Fruit fly (Drosophila melanogaster) whole organism, embryonic: ENCODE measurements around the gene Exo70.

Experiments used
- Adf1 ChIP-seq: fragments of 200-800 bp; sonication (Bioruptor generic); IDR thresholded peaks from 2 replicates; pipeline ENCODE4 v1.3.6; 2022; ENCODE audit warnings: missing biosample characterization, missing genetic modification characterization
- Aef1 ChIP-seq: fragments of 200-800 bp; sonication (Bioruptor generic); IDR thresholded peaks from 3 replicates; pipeline ENCODE4 v1.3.6; 2022; ENCODE audit warnings: missing biosample characterization, missing genetic modification characterization
- CG10209 ChIP-seq: fragments of 200-800 bp; sonication (Bioruptor generic); optimal IDR thresholded peaks from 3 replicates; lab custom pipeline; 2017; ENCODE audit warnings: missing biosample characterization, mild to moderate bottlenecking, missing genetic modification characterization, missing genetic modification reagents
- CG10267 ChIP-seq: fragments of 200-800 bp; sonication (Bioruptor generic); optimal IDR thresholded peaks from 2 replicates; lab custom pipeline; 2018; ENCODE audit warnings: missing biosample characterization, mild to moderate bottlenecking, missing genetic modification characterization, moderate library complexity
- CG10654 ChIP-seq: fragments of 200-800 bp; sonication (Bioruptor generic); optimal IDR thresholded peaks from 2 replicates; lab custom pipeline; 2016; ENCODE audit warnings: missing biosample characterization, missing genetic modification characterization
- CG11456 ChIP-seq: fragments of 200-800 bp; sonication (Bioruptor generic); IDR thresholded peaks from 3 replicates; pipeline ENCODE4 v1.3.6; 2022; ENCODE audit warnings: missing biosample characterization, missing genetic modification characterization
- CG12071 ChIP-seq: fragments of 200-800 bp; sonication (Bioruptor generic); optimal IDR thresholded peaks from 3 replicates; lab custom pipeline; 2018; ENCODE audit warnings: missing biosample characterization, mild to moderate bottlenecking, missing genetic modification characterization
- CG12155 ChIP-seq: fragments of 200-800 bp; sonication (Bioruptor generic); optimal IDR thresholded peaks from 3 replicates; lab custom pipeline; 2016; ENCODE audit warnings: missing biosample characterization, missing genetic modification characterization
- CG15073 ChIP-seq: fragments of 200-800 bp; sonication (Bioruptor generic); optimal IDR thresholded peaks from 2 replicates; lab custom pipeline; 2016; ENCODE audit warnings: missing biosample characterization, missing genetic modification characterization
- CG17359 ChIP-seq: fragments of 200-800 bp; sonication (Bioruptor generic); optimal IDR thresholded peaks from 3 replicates; lab custom pipeline; 2018; ENCODE audit warnings: missing biosample characterization, mild to moderate bottlenecking, missing genetic modification characterization, moderate library complexity
- CG17568 ChIP-seq: fragments of 200-800 bp; sonication (Bioruptor generic); optimal IDR thresholded peaks from 2 replicates; lab custom pipeline; 2018; ENCODE audit warnings: missing biosample characterization, mild to moderate bottlenecking, missing genetic modification characterization, moderate library complexity
- CG2889 ChIP-seq: fragments of 200-800 bp; sonication (Bioruptor generic); IDR thresholded peaks from 3 replicates; pipeline ENCODE4 v1.3.6; 2022; ENCODE audit warnings: missing biosample characterization, missing genetic modification characterization
- CG30403 ChIP-seq: fragments of 200-800 bp; sonication (Bioruptor generic); optimal IDR thresholded peaks from 3 replicates; lab custom pipeline; 2016; ENCODE audit warnings: missing biosample characterization, missing genetic modification characterization
- CG7271 ChIP-seq: fragments of 200-800 bp; sonication (Bioruptor generic); optimal IDR thresholded peaks from 2 replicates; lab custom pipeline; 2018; ENCODE audit warnings: missing biosample characterization, mild to moderate bottlenecking, missing genetic modification characterization, moderate library complexity
- CG7987 ChIP-seq: fragments of 200-800 bp; sonication (Bioruptor generic); optimal IDR thresholded peaks from 2 replicates; lab custom pipeline; 2018; ENCODE audit warnings: missing biosample characterization, mild to moderate bottlenecking, missing genetic modification characterization, moderate library complexity
- CG9437 ChIP-seq: fragments of 200-800 bp; sonication (Bioruptor generic); optimal IDR thresholded peaks from 2 replicates; lab custom pipeline; 2018; ENCODE audit warnings: missing biosample characterization, mild to moderate bottlenecking, missing genetic modification characterization
- D19A ChIP-seq: fragments of 200-800 bp; optimal IDR thresholded peaks from 3 replicates; lab custom pipeline; 2019; ENCODE audit warnings: missing biosample characterization, mild to moderate bottlenecking, missing genetic modification characterization, moderate library complexity
- Doc3 ChIP-seq: fragments of 200-800 bp; sonication (Bioruptor generic); IDR thresholded peaks from 3 replicates; pipeline ENCODE4 v1.3.6; 2022; ENCODE audit warnings: missing biosample characterization, missing genetic modification characterization; ENCODE audit not compliant: partially characterized antibody
- Fer1 ChIP-seq: fragments of 200-800 bp; sonication (Bioruptor generic); optimal IDR thresholded peaks from 2 replicates; lab custom pipeline; 2017; ENCODE audit warnings: missing biosample characterization, mild to moderate bottlenecking, missing genetic modification characterization
- H15 ChIP-seq: fragments of 200-800 bp; sonication (Bioruptor generic); IDR thresholded peaks from 3 replicates; pipeline ENCODE4 v1.3.6; 2022; ENCODE audit warnings: missing biosample characterization, missing genetic modification characterization
- HLH54F ChIP-seq: fragments of 200-800 bp; sonication (Bioruptor generic); optimal IDR thresholded peaks from 3 replicates; lab custom pipeline; 2016; ENCODE audit warnings: missing biosample characterization, missing genetic modification characterization
- Kr ChIP-seq: fragments of 200-800 bp; sonication (Bioruptor generic); optimal IDR thresholded peaks from 2 replicates; lab custom pipeline; 2017; ENCODE audit warnings: missing biosample characterization, mild to moderate bottlenecking, missing genetic modification characterization
- Nf-YA ChIP-seq: fragments of 200-800 bp; sonication (Bioruptor generic); IDR thresholded peaks from 2 replicates; pipeline ENCODE4 v1.3.6; 2022; ENCODE audit warnings: missing biosample characterization, missing genetic modification characterization
- Sry-β ChIP-seq: fragments of 200-800 bp; sonication (Bioruptor generic); optimal IDR thresholded peaks from 2 replicates; lab custom pipeline; 2018; ENCODE audit warnings: missing biosample characterization, mild to moderate bottlenecking, missing genetic modification characterization, moderate library complexity
- Tbp ChIP-seq: fragments of >200 bp; optimal IDR thresholded peaks from 2 replicates; lab custom pipeline; 2018; ENCODE audit warnings: missing biosample characterization, missing genetic modification characterization
- YL-1 ChIP-seq: fragments of 200-800 bp; sonication (Bioruptor generic); optimal IDR thresholded peaks from 3 replicates; lab custom pipeline; 2017; ENCODE audit warnings: missing biosample characterization, mild to moderate bottlenecking, missing genetic modification characterization
- aop ChIP-seq: fragments of 200-800 bp; sonication (Bioruptor generic); IDR thresholded peaks from 2 replicates; pipeline ENCODE4 v1.3.6; 2022; ENCODE audit warnings: missing biosample characterization, missing genetic modification characterization
- ap ChIP-seq: fragments of 200-800 bp; sonication (Bioruptor generic); IDR thresholded peaks from 2 replicates; pipeline ENCODE4 v1.3.6; 2022; ENCODE audit warnings: missing biosample characterization, missing genetic modification characterization
- bigmax ChIP-seq: fragments of 200-800 bp; sonication (Bioruptor generic); optimal IDR thresholded peaks from 2 replicates; lab custom pipeline; 2018; ENCODE audit warnings: missing biosample characterization, mild to moderate bottlenecking, missing genetic modification characterization
- cato ChIP-seq: fragments of 200-800 bp; sonication (Bioruptor generic); optimal IDR thresholded peaks from 2 replicates; lab custom pipeline; 2016; ENCODE audit warnings: missing biosample characterization, missing genetic modification characterization, borderline replicate concordance
- croc ChIP-seq: fragments of 200-800 bp; sonication (Bioruptor generic); conservative IDR thresholded peaks from 3 replicates; pipeline ENCODE4 v1.3.6; 2022; ENCODE audit warnings: missing biosample characterization, missing genetic modification characterization
- cwo ChIP-seq: fragments of 200-800 bp; sonication (Bioruptor generic); optimal IDR thresholded peaks from 3 replicates; lab custom pipeline; 2017; ENCODE audit warnings: missing biosample characterization, missing genetic modification characterization, mild to moderate bottlenecking, moderate library complexity, missing genetic modification reagents
- dan ChIP-seq: fragments of 200-800 bp; sonication (Bioruptor generic); IDR thresholded peaks from 2 replicates; pipeline ENCODE4 v1.3.6; 2022; ENCODE audit warnings: missing biosample characterization, missing genetic modification characterization
- emc ChIP-seq: fragments of 200-800 bp; sonication (Bioruptor generic); optimal IDR thresholded peaks from 2 replicates; lab custom pipeline; 2016; ENCODE audit warnings: missing biosample characterization, missing genetic modification characterization
- fd96Cb ChIP-seq: fragments of 200-800 bp; sonication (Bioruptor generic); optimal IDR thresholded peaks from 2 replicates; lab custom pipeline; 2018; ENCODE audit warnings: missing biosample characterization, mild to moderate bottlenecking, missing genetic modification characterization, moderate library complexity
- fu2 ChIP-seq: fragments of 200-800 bp; sonication (Bioruptor generic); optimal IDR thresholded peaks from 2 replicates; lab custom pipeline; 2016; ENCODE audit warnings: missing biosample characterization, missing genetic modification characterization
- gcm ChIP-seq: fragments of 200-800 bp; sonication (Bioruptor generic); optimal IDR thresholded peaks from 2 replicates; lab custom pipeline; 2019; ENCODE audit warnings: missing biosample characterization, mild to moderate bottlenecking, missing genetic modification characterization, moderate library complexity
- insv ChIP-seq, 2 experiments: fragments of 200-800 bp; sonication (Bioruptor generic); optimal IDR thresholded peaks; 3 replicates each; lab custom pipeline; 2016 to 2018; ENCODE audit warnings: missing biosample characterization in 2 of 2, missing genetic modification characterization in 2 of 2
- inv ChIP-seq: fragments of 200-800 bp; sonication (Bioruptor generic); IDR thresholded peaks from 2 replicates; pipeline ENCODE4 v1.3.6; 2022; ENCODE audit warnings: missing biosample characterization, missing genetic modification characterization; ENCODE audit not compliant: partially characterized antibody
- kni ChIP-seq: fragments of 200-800 bp; sonication (Bioruptor generic); optimal IDR thresholded peaks from 3 replicates; lab custom pipeline; 2017; ENCODE audit warnings: mild to moderate bottlenecking, missing biosample characterization, missing genetic modification reagents, missing genetic modification characterization
- maf-S ChIP-seq: fragments of 200-800 bp; sonication (Bioruptor generic); optimal IDR thresholded peaks from 2 replicates; lab custom pipeline; 2016; ENCODE audit warnings: missing biosample characterization, missing genetic modification characterization
- nom ChIP-seq: fragments of 200-800 bp; sonication (Bioruptor generic); optimal IDR thresholded peaks from 2 replicates; lab custom pipeline; 2017; ENCODE audit warnings: missing biosample characterization, missing genetic modification characterization, mild to moderate bottlenecking, moderate library complexity, missing genetic modification reagents
- pan ChIP-seq, 4 experiments: fragments of >200 bp in 3 of 4; fragments of 200-800 bp in 1 of 4; sonication (Bioruptor generic) in 1 of 4; optimal IDR thresholded peaks in 3 of 4; IDR thresholded peaks in 1 of 4; 2 replicates each; pipeline versions ENCODE4 v1.3.6 to Lab custom; 2017 to 2022; ENCODE audit warnings: missing biosample characterization in 2 of 4, missing genetic modification characterization in 2 of 4, mixed read lengths in 1 of 4
- pnt ChIP-seq: fragments of 200-800 bp; sonication (Bioruptor generic); optimal IDR thresholded peaks from 3 replicates; lab custom pipeline; 2016; ENCODE audit warnings: missing biosample characterization, missing genetic modification characterization
- run ChIP-seq: fragments of 200-800 bp; sonication (Bioruptor generic); optimal IDR thresholded peaks from 3 replicates; lab custom pipeline; 2018; ENCODE audit warnings: missing biosample characterization, mild to moderate bottlenecking, missing genetic modification characterization
- scrt ChIP-seq: fragments of 200-800 bp; sonication (Bioruptor generic); optimal IDR thresholded peaks from 2 replicates; lab custom pipeline; 2018; ENCODE audit warnings: missing biosample characterization, mild to moderate bottlenecking, missing genetic modification characterization, moderate library complexity
- tap ChIP-seq: fragments of 200-800 bp; optimal IDR thresholded peaks from 3 replicates; lab custom pipeline; 2019; ENCODE audit warnings: missing biosample characterization, mild to moderate bottlenecking, missing genetic modification characterization, moderate library complexity
- ttk ChIP-seq: fragments of 200-800 bp; sonication (Bioruptor generic); IDR thresholded peaks from 2 replicates; pipeline ENCODE4 v2.1.2; 2022; ENCODE audit warnings: missing biosample characterization, missing genetic modification characterization

Gene Exo70

DNA sequence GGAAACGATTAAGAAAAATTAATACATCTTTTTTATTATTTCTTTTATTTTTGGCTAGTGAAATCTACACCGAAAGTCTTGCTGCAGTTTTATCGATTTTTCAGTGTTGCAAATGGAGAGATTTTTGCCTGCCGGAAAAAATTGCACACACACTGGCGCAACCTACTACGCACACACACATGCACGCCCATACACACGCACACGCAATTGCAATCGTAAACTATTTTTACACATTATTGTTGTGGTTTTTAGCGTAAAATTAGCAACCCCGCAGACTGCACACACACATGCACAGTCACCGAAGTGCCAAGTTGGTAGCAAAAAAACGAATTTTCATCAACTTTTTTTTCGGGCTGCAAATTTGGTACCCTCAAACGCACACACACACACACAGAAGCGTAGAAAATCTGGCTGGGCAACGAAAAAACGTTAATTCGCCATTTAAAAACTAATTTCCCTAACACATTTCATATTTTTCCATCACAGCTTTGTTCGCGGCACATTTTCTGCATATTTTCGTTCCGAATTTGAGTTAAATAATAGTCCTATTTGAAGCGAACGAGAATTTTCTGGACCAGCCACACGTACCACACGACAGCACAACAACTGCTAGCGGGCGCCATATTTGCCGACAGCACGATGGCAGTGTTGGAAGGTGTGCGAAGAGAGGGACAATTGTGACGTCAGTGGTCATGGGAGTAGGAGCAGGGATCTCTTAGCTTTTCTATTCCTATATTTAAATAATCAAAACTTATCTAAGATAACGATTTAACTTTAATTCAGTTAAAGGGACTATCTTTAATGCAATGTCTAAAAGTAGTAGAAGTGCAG is 30.3 kb downstream of the Exo70 start, which contains the start of gene Unr (continued):
- TF ChIP-seq emc: peak; percentile 56
- TF ChIP-seq CG15073 (GFP tag; lab: Kevin White, UChicago): peak; percentile 9
- TF ChIP-seq ttk: peak; percentile 50; the same call in 1 of the 2 replicates
- no peak for TF ChIP-seq dan (GFP tag; lab: Robert Waterston, UW)
- peak; percentile 76 for TF ChIP-seq fu2 (GFP tag; lab: Kevin White, UChicago)
- TF ChIP-seq insv (GFP tag; optimal IDR thresholded peaks at IDR 0.05; lab: Kevin White, UChicago): peak in 1 of 2 experiments; percentile 42
- peak; percentile 69 for TF ChIP-seq pnt
- peak; percentile 83 for TF ChIP-seq CG12155 (GFP tag; lab: Kevin White, UChicago)
- peak; percentile 47 for TF ChIP-seq CG17568
- no peak; the same call in 2 of the 3 replicates for TF ChIP-seq croc (GFP tag; lab: Robert Waterston, UW)
- peak; percentile 74 for TF ChIP-seq Aef1 (GFP tag; lab: Robert Waterston, UW)
- peak; percentile 77 for TF ChIP-seq maf-S (GFP tag; lab: Kevin White, UChicago)
- peak; percentile 70 for TF ChIP-seq gcm (GFP tag; lab: Kevin White, UChicago)
- TF ChIP-seq D19A (tag; lab: Kevin White, UChicago): peak; percentile 26
- peak; percentile 69 for TF ChIP-seq CG10209 (GFP tag; lab: Kevin White, UChicago)
- peak; percentile 78 for TF ChIP-seq CG17359 (tag; lab: Kevin White, UChicago)
- no peak for TF ChIP-seq Doc3
- TF ChIP-seq CG7987 (GFP tag; lab: Kevin White, UChicago): peak; percentile 72
- no peak for TF ChIP-seq Kr (GFP tag; lab: Kevin White, UChicago)
- peak; percentile 63 for TF ChIP-seq nom (GFP tag; lab: Kevin White, UChicago)
- TF ChIP-seq bigmax: no peak
- TF ChIP-seq CG10654 (GFP tag; lab: Kevin White, UChicago): peak; percentile 74
- TF ChIP-seq CG2889: no peak
- TF ChIP-seq CG30403 (GFP tag; lab: Kevin White, UChicago): peak; percentile 87
- TF ChIP-seq kni (GFP tag; lab: Kevin White, UChicago): no peak
- TF ChIP-seq Sry-β (GFP tag; lab: Kevin White, UChicago): peak; percentile 10
- TF ChIP-seq aop: no peak
- TF ChIP-seq CG7271 (tag; lab: Kevin White, UChicago): no peak
- peak; percentile 74 for TF ChIP-seq Nf-YA (GFP tag; lab: Robert Waterston, UW)
- peak; percentile 93 for TF ChIP-seq CG10267 (tag; lab: Kevin White, UChicago)
- TF ChIP-seq Tbp: no peak
- TF ChIP-seq CG11456 (GFP tag; lab: Robert Waterston, UW): no peak
- TF ChIP-seq H15: peak; percentile 50; the same call in 1 of the 3 replicates
- TF ChIP-seq Fer1 (GFP tag; lab: Kevin White, UChicago): peak; percentile 81
- no peak for TF ChIP-seq pan (optimal IDR thresholded peaks at IDR 0.05; lab: Kevin White, UChicago)
- peak in 1 of 2 experiments; percentile 85 for TF ChIP-seq pan (GFP tag; optimal IDR thresholded peaks at IDR 0.05 in 1 of 2, IDR thresholded peaks at IDR 0.05 in 1 of 2)
- TF ChIP-seq YL-1: peak; percentile 96
- peak; percentile 48 for TF ChIP-seq cato (GFP tag; lab: Kevin White, UChicago)
- peak; percentile 54 for TF ChIP-seq tap
- TF ChIP-seq scrt (GFP tag; lab: Kevin White, UChicago): peak; percentile 57
- TF ChIP-seq cwo: peak; percentile 51
- peak; percentile 43 for TF ChIP-seq fd96Cb
- peak; percentile 68 for TF ChIP-seq Adf1 (GFP tag; lab: Robert Waterston, UW)
- peak; percentile 44 for TF ChIP-seq run (tag; lab: Kevin White, UChicago)
- TF ChIP-seq ap (GFP tag; lab: Robert Waterston, UW): peak; percentile 70
- peak; percentile 89 for TF ChIP-seq HLH54F
- no peak for TF ChIP-seq CG12071
- no peak for TF ChIP-seq inv
- TF ChIP-seq CG9437 (GFP tag; lab: Kevin White, UChicago): peak; percentile 58
